Worm (Caenorhabditis elegans): ENCODE results near the gene W08G11.1.

- TF ChIP-seq him-1 (tag; optimal IDR thresholded peaks at IDR 0.05) (no peak), dao-5 (tag; optimal IDR thresholded peaks at IDR 0.05) (no peak), W03F9.2 (tag; optimal IDR thresholded peaks at IDR 0.05) (no peak)
Measured at ce11 chrV:16302439-16302838, 44.4 kb upstream of the W08G11.1 start, which contains the start of the genes C31A11.13 and oac-6.

Data from whole organism, L4/young adult.